Fruit fly (Drosophila melanogaster) whole organism, embryonic: ENCODE measurements around the gene CG32369.

ENCODE experiments used
- Abd-B ChIP-seq: fragments of 200-800 bp; sonication (Bioruptor generic); optimal IDR thresholded peaks from 2 replicates; lab custom pipeline; 2018; ENCODE audit warnings: missing biosample characterization, mild to moderate bottlenecking, missing genetic modification characterization, moderate library complexity
- Adf1 ChIP-seq: fragments of 200-800 bp; sonication (Bioruptor generic); IDR thresholded peaks from 2 replicates; pipeline ENCODE4 v1.3.6; 2022; ENCODE audit warnings: missing biosample characterization, missing genetic modification characterization
- CG11723 ChIP-seq: fragments of 200-800 bp; sonication (Bioruptor generic); optimal IDR thresholded peaks from 2 replicates; lab custom pipeline; 2017; ENCODE audit warnings: missing biosample characterization, mild to moderate bottlenecking, missing genetic modification characterization
- CG12769 ChIP-seq: fragments of 200-800 bp; sonication (Bioruptor generic); optimal IDR thresholded peaks from 2 replicates; lab custom pipeline; 2019; ENCODE audit warnings: missing biosample characterization, mild to moderate bottlenecking, missing genetic modification characterization, moderate library complexity
- CG15479 ChIP-seq: fragments of 200-800 bp; sonication (Bioruptor generic); optimal IDR thresholded peaks from 3 replicates; lab custom pipeline; 2019; ENCODE audit warnings: missing biosample characterization, mild to moderate bottlenecking, missing genetic modification characterization, moderate library complexity
- CG15514 ChIP-seq: fragments of 200-800 bp; sonication (Bioruptor generic); optimal IDR thresholded peaks from 3 replicates; lab custom pipeline; 2017; ENCODE audit warnings: missing biosample characterization, missing genetic modification characterization, mild to moderate bottlenecking, moderate library complexity, missing genetic modification reagents
- CG16815 ChIP-seq: fragments of 200-800 bp; sonication (Bioruptor generic); optimal IDR thresholded peaks from 3 replicates; lab custom pipeline; 2017; ENCODE audit warnings: missing biosample characterization, mild to moderate bottlenecking, missing genetic modification characterization
- CG1832 ChIP-seq: fragments of 200-800 bp; sonication (Bioruptor generic); optimal IDR thresholded peaks from 2 replicates; lab custom pipeline; 2017; ENCODE audit warnings: missing biosample characterization, mild to moderate bottlenecking, missing genetic modification characterization, inconsistent platforms
- CG31441 ChIP-seq: fragments of 200-800 bp; sonication (Bioruptor generic); IDR thresholded peaks from 2 replicates; pipeline ENCODE4 v1.3.6; 2022; ENCODE audit warnings: missing biosample characterization, missing genetic modification characterization
- CG32532 ChIP-seq: fragments of 200-800 bp; sonication (Bioruptor generic); IDR thresholded peaks from 2 replicates; pipeline ENCODE4 v1.3.6; 2022; ENCODE audit warnings: missing biosample characterization, missing genetic modification characterization
- CG32772 ChIP-seq: fragments of 200-800 bp; sonication (Bioruptor generic); IDR thresholded peaks from 2 replicates; pipeline ENCODE4 v1.3.6; 2022; ENCODE audit warnings: missing biosample characterization, missing genetic modification characterization
- CG34376 ChIP-seq: fragments of 200-800 bp; sonication (Bioruptor generic); optimal IDR thresholded peaks from 2 replicates; lab custom pipeline; 2018; ENCODE audit warnings: missing biosample characterization, mild to moderate bottlenecking, missing genetic modification characterization
- CG4404 ChIP-seq: fragments of 200-800 bp; sonication (Bioruptor generic); IDR thresholded peaks from 2 replicates; pipeline ENCODE4 v1.3.6; 2022; ENCODE audit warnings: missing biosample characterization, missing genetic modification characterization
- CG4820 ChIP-seq: fragments of 200-800 bp; sonication (Bioruptor generic); optimal IDR thresholded peaks from 3 replicates; lab custom pipeline; 2016; ENCODE audit warnings: missing biosample characterization, missing genetic modification characterization
- CG6654 ChIP-seq: fragments of 200-800 bp; sonication (Bioruptor generic); optimal IDR thresholded peaks from 2 replicates; lab custom pipeline; 2017; ENCODE audit warnings: missing biosample characterization, mild to moderate bottlenecking, missing genetic modification characterization
- CG7745 ChIP-seq: fragments of 200-800 bp; sonication (Bioruptor generic); optimal IDR thresholded peaks from 2 replicates; lab custom pipeline; 2018; ENCODE audit warnings: missing biosample characterization, mild to moderate bottlenecking, missing genetic modification characterization, moderate library complexity
- CG8281 ChIP-seq: fragments of 200-800 bp; sonication (Bioruptor generic); optimal IDR thresholded peaks from 2 replicates; lab custom pipeline; 2018; ENCODE audit warnings: missing biosample characterization, mild to moderate bottlenecking, missing genetic modification characterization, moderate library complexity
- CG9437 ChIP-seq: fragments of 200-800 bp; sonication (Bioruptor generic); optimal IDR thresholded peaks from 2 replicates; lab custom pipeline; 2018; ENCODE audit warnings: missing biosample characterization, mild to moderate bottlenecking, missing genetic modification characterization
- CkIIα-i1 ChIP-seq: fragments of 200-800 bp; sonication (Bioruptor generic); IDR thresholded peaks from 2 replicates; pipeline ENCODE4 v1.3.6; 2022; ENCODE audit warnings: missing biosample characterization, missing genetic modification characterization
- Deaf1 ChIP-seq: fragments of 200-800 bp; optimal IDR thresholded peaks from 3 replicates; lab custom pipeline; 2019; ENCODE audit warnings: missing biosample characterization, mild to moderate bottlenecking, missing genetic modification characterization, moderate library complexity
- NfI ChIP-seq: fragments of 200-800 bp; sonication (Bioruptor generic); optimal IDR thresholded peaks from 3 replicates; lab custom pipeline; 2018; ENCODE audit warnings: missing biosample characterization, mild to moderate bottlenecking, missing genetic modification characterization, moderate library complexity
- Oli ChIP-seq: fragments of 200-800 bp; sonication (Bioruptor generic); optimal IDR thresholded peaks from 2 replicates; lab custom pipeline; 2018; ENCODE audit warnings: missing biosample characterization, mild to moderate bottlenecking, missing genetic modification characterization, moderate library complexity
- Opbp ChIP-seq: fragments of 200-800 bp; sonication (Bioruptor generic); IDR thresholded peaks from 3 replicates; pipeline ENCODE4 v1.3.6; 2022; ENCODE audit warnings: missing biosample characterization, missing genetic modification characterization; ENCODE audit not compliant: partially characterized antibody
- Trl ChIP-seq, 3 experiments: fragments of >200 bp in 2 of 3; fragments of 200-800 bp in 1 of 3; sonication (Bioruptor generic) in 1 of 3; optimal IDR thresholded peaks; 2 replicates in 1 of 3; 3 replicates in 2 of 3; lab custom pipeline; 2016 to 2017; ENCODE audit warnings: missing biosample characterization in 1 of 3, missing genetic modification characterization in 1 of 3
- ab ChIP-seq: fragments of 200-800 bp; sonication (Bioruptor generic); optimal IDR thresholded peaks from 2 replicates; lab custom pipeline; 2016; ENCODE audit warnings: missing biosample characterization, missing genetic modification characterization
- abd-A ChIP-seq: fragments of 200-800 bp; sonication (Bioruptor generic); optimal IDR thresholded peaks from 3 replicates; lab custom pipeline; 2019; ENCODE audit warnings: missing biosample characterization, mild to moderate bottlenecking, missing genetic modification characterization, moderate library complexity
- ato ChIP-seq: fragments of 200-800 bp; sonication (Bioruptor generic); IDR thresholded peaks from 2 replicates; pipeline ENCODE4 v1.3.6; 2022; ENCODE audit warnings: missing biosample characterization, missing genetic modification characterization; ENCODE audit not compliant: partially characterized antibody
- bsh ChIP-seq, 2 experiments: fragments of 200-800 bp; sonication (Bioruptor generic); optimal IDR thresholded peaks; 2 replicates each; lab custom pipeline; 2017 to 2018; ENCODE audit warnings: mild to moderate bottlenecking in 2 of 2, missing biosample characterization in 2 of 2, missing genetic modification characterization in 2 of 2, moderate library complexity in 1 of 2
- chif ChIP-seq, 2 experiments: fragments of 200-800 bp; sonication (Bioruptor generic); optimal IDR thresholded peaks; 3 replicates each; lab custom pipeline; 2016; ENCODE audit warnings: missing biosample characterization in 2 of 2, missing genetic modification characterization in 2 of 2
- chn ChIP-seq: fragments of 200-800 bp; sonication (Bioruptor generic); optimal IDR thresholded peaks from 2 replicates; lab custom pipeline; 2016; ENCODE audit warnings: missing biosample characterization, missing genetic modification characterization
- ci ChIP-seq: fragments of 200-800 bp; sonication (Bioruptor generic); IDR thresholded peaks from 3 replicates; pipeline ENCODE4 v1.3.6; 2022; ENCODE audit warnings: missing biosample characterization, missing genetic modification characterization
- corto ChIP-seq: fragments of 200-800 bp; sonication (Bioruptor generic); optimal IDR thresholded peaks from 2 replicates; lab custom pipeline; 2016; ENCODE audit warnings: missing biosample characterization, mild to moderate bottlenecking, missing genetic modification characterization, moderate library complexity
- cwo ChIP-seq: fragments of 200-800 bp; sonication (Bioruptor generic); optimal IDR thresholded peaks from 3 replicates; lab custom pipeline; 2017; ENCODE audit warnings: missing biosample characterization, missing genetic modification characterization, mild to moderate bottlenecking, moderate library complexity, missing genetic modification reagents
- dmrt11E ChIP-seq: fragments of 200-800 bp; sonication (Bioruptor generic); optimal IDR thresholded peaks from 3 replicates; lab custom pipeline; 2018; ENCODE audit warnings: missing biosample characterization, mild to moderate bottlenecking, missing genetic modification characterization, moderate library complexity
- fd64A ChIP-seq: fragments of 200-800 bp; sonication (Bioruptor generic); optimal IDR thresholded peaks from 3 replicates; lab custom pipeline; 2018; ENCODE audit warnings: missing biosample characterization, mild to moderate bottlenecking, missing genetic modification characterization
- hkb ChIP-seq, 2 experiments: fragments of 200-800 bp in 1 of 2; fragments of >200 bp in 1 of 2; sonication (Bioruptor generic) in 1 of 2; IDR thresholded peaks in 1 of 2; optimal IDR thresholded peaks in 1 of 2; 2 replicates each; pipeline versions ENCODE4 v1.3.6 to Lab custom; 2017 to 2022; ENCODE audit warnings: missing biosample characterization in 1 of 2, missing genetic modification characterization in 1 of 2
- ken ChIP-seq: fragments of 200-800 bp; sonication (Bioruptor generic); IDR thresholded peaks from 3 replicates; pipeline ENCODE4 v1.3.6; 2022; ENCODE audit warnings: missing biosample characterization, missing genetic modification characterization
- lab ChIP-seq: fragments of 200-800 bp; sonication (Bioruptor generic); optimal IDR thresholded peaks from 3 replicates; lab custom pipeline; 2017; ENCODE audit warnings: missing biosample characterization, missing genetic modification characterization, mild to moderate bottlenecking, moderate library complexity, missing genetic modification reagents
- maf-S ChIP-seq: fragments of 200-800 bp; sonication (Bioruptor generic); optimal IDR thresholded peaks from 2 replicates; lab custom pipeline; 2016; ENCODE audit warnings: missing biosample characterization, missing genetic modification characterization
- mld ChIP-seq: fragments of 200-800 bp; sonication (Bioruptor generic); IDR thresholded peaks from 3 replicates; pipeline ENCODE4 v1.3.6; 2022; ENCODE audit warnings: missing biosample characterization, missing genetic modification characterization; ENCODE audit not compliant: partially characterized antibody
- nom ChIP-seq: fragments of 200-800 bp; sonication (Bioruptor generic); optimal IDR thresholded peaks from 2 replicates; lab custom pipeline; 2017; ENCODE audit warnings: missing biosample characterization, missing genetic modification characterization, mild to moderate bottlenecking, moderate library complexity, missing genetic modification reagents
- odd ChIP-seq: fragments of 200-800 bp; sonication (Bioruptor generic); optimal IDR thresholded peaks from 2 replicates; lab custom pipeline; 2017; ENCODE audit warnings: missing biosample characterization, mild to moderate bottlenecking, missing genetic modification characterization
- pb ChIP-seq: fragments of 200-800 bp; sonication (Bioruptor generic); optimal IDR thresholded peaks from 3 replicates; lab custom pipeline; 2016; ENCODE audit warnings: missing biosample characterization, missing genetic modification characterization
- pum ChIP-seq: fragments of 200-800 bp; sonication (Bioruptor generic); optimal IDR thresholded peaks from 2 replicates; lab custom pipeline; 2016; ENCODE audit warnings: missing biosample characterization, missing genetic modification characterization
- vvl ChIP-seq: fragments of 200-800 bp; sonication (Bioruptor generic); IDR thresholded peaks from 2 replicates; pipeline ENCODE4 v1.3.6; 2022; ENCODE audit warnings: missing biosample characterization, missing genetic modification characterization
- zfh1 ChIP-seq: fragments of 200-800 bp; sonication (Bioruptor generic); IDR thresholded peaks from 3 replicates; pipeline ENCODE4 v1.3.6; 2022; ENCODE audit warnings: missing biosample characterization, missing genetic modification characterization

Gene CG32369

DNA sequence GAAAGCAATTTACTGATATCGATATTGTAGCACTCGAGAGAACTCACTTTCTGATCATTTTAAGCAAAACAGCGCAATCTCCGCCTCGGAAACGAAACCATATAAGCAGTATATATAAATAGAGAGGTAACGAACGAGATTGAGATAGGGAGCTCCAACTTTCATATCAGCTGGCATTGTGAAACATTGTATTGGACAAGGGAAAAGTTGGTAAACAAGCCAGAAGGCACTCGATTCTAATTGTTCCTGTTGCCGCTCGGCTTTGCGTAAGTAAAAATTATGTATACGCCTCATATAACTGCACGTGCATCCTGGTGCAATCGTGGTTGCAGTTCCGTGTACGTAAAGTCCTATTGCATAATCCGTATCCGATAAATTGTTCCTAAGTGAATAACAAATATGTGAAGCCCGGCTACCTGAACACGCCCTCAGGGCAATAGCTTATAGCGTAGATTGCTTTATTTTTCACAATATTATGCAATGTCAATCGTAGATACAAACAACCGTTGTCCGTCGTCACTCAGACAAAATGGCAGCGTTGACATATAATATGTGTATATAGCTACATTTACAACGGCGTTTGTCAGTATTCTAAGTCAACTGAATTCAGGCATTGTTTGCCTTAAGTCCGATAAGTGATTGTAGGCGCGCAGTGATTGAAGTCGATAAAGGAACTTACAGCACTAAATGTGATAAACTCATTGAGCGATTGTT is 3.0 kb downstream of the CG32369 start (continued):
- TF ChIP-seq zfh1 (no peak), CG7745 (tag; lab: Kevin White, UChicago) (no peak), hkb (optimal IDR thresholded peaks at IDR 0.05; lab: Kevin White, UChicago) (no peak), hkb (GFP tag; IDR thresholded peaks at IDR 0.05; lab: Robert Waterston, UW) (no peak), ken (GFP tag; lab: Robert Waterston, UW) (no peak)
- TF ChIP-seq, all 482 proteins: peak for 12

DNA sequence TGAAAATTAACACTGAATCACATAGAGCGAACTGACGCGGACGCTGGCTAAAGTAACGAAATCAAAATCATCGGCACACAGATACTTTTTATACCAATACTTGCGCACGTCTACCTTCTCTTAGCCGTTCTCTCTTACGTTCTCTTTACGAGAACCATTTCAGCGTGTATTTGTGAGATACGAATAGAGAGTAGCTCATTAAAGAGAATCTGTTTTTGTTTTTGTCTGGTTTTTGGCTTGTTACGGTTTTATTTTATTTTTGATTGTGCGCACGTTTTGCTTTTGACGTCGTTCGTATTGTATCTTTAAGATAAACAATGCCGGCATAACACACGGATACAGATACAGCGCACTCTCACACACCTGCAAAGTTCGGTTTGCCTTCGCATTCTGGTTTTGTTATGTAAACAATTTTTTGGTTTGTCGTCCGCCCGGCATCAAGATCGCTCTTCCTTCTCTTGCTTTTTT is 4.3 kb downstream of the CG32369 start:
- TF ChIP-seq chif (GFP tag; optimal IDR thresholded peaks at IDR 0.05; lab: Kevin White, UChicago) (no peak), pum (GFP tag; lab: Kevin White, UChicago) (no peak), CG4404 (GFP tag; lab: Robert Waterston, UW) (no peak), fd64A (GFP tag; lab: Kevin White, UChicago) (no peak), CG15479 (GFP tag; lab: Kevin White, UChicago) (no peak), CG4820 (GFP tag; lab: Kevin White, UChicago) (no peak), Adf1 (GFP tag; lab: Robert Waterston, UW) (no peak; the same call in 1 of the 2 replicates), nom (peak; percentile 65), ab (GFP tag; lab: Kevin White, UChicago) (no peak), CG1832 (GFP tag; lab: Kevin White, UChicago) (no peak), Abd-B (GFP tag; lab: Kevin White, UChicago) (no peak), CG6654 (GFP tag; lab: Kevin White, UChicago) (no peak), bsh (GFP tag; optimal IDR thresholded peaks at IDR 0.05; lab: Kevin White, UChicago) (peak in 1 of 2 experiments; percentile 29), CG31441 (no peak), maf-S (GFP tag; lab: Kevin White, UChicago) (no peak), dmrt11E (tag; lab: Kevin White, UChicago) (no peak), cwo (GFP tag; lab: Kevin White, UChicago) (peak; percentile 76), CG15514 (peak; percentile 20), odd (GFP tag; lab: Kevin White, UChicago) (no peak), CG11723 (no peak), CG16815 (no peak), lab (no peak), Oli (no peak), Opbp (GFP tag; lab: Robert Waterston, UW) (no peak), mld (GFP tag; lab: Robert Waterston, UW) (no peak), NfI (no peak), CkIIα-i1 (GFP tag; lab: Robert Waterston, UW) (no peak), CG32532 (peak; percentile 26; the same call in 1 of the 2 replicates), Trl (optimal IDR thresholded peaks at IDR 0.05; lab: Kevin White, UChicago) (peak; percentile 88 to 96), Trl (GFP tag; optimal IDR thresholded peaks at IDR 0.05; lab: Kevin White, UChicago) (no peak), CG9437 (peak; percentile 39), ato (GFP tag; lab: Robert Waterston, UW) (no peak), vvl (GFP tag; lab: Robert Waterston, UW) (peak; percentile 30; the same call in 1 of the 2 replicates), chn (no peak), pb (GFP tag; lab: Kevin White, UChicago) (no peak), Deaf1 (peak; percentile 21), ci (no peak), CG34376 (GFP tag; lab: Kevin White, UChicago) (peak; percentile 6), CG8281 (tag; lab: Kevin White, UChicago) (no peak), abd-A (tag; lab: Kevin White, UChicago) (peak; percentile 27), CG12769 (tag; lab: Kevin White, UChicago) (no peak), CG32772 (no peak), corto (peak; percentile 60)
